Worm (Caenorhabditis elegans) whole organism, young adult: Measurements from ENCODE around the gene C09G9.3.

ENCODE experiments used
- F39B2.1 ChIP-seq: fragments of 200-800 bp; sonication (Bioruptor generic); IDR thresholded peaks from 2 replicates; pipeline ENCODE4 v1.3.6; 2022; ENCODE audit warnings: missing genetic modification reagents, missing genetic modification characterization, missing compliant biosample characterization
- F52B5.7 ChIP-seq: sonication (generic microtip); optimal IDR thresholded peaks from 2 replicates; lab custom pipeline; 2016; ENCODE audit warnings: mild to moderate bottlenecking, missing genetic modification characterization, missing compliant biosample characterization
- Y53F4B.3 ChIP-seq: fragments of 200-800 bp; sonication (Bioruptor generic); IDR thresholded peaks from 2 replicates; pipeline ENCODE4 v1.3.6; 2022; ENCODE audit warnings: missing genetic modification reagents, missing genetic modification characterization, missing compliant biosample characterization
- aptf-2 ChIP-seq: fragments of 200-800 bp; sonication (Bioruptor generic); conservative IDR thresholded peaks from 2 replicates; pipeline ENCODE4 v1.3.6; 2022; ENCODE audit warnings: missing genetic modification reagents, missing genetic modification characterization, missing compliant biosample characterization
- atf-7 ChIP-seq: sonication (generic microtip); optimal IDR thresholded peaks from 2 replicates; lab custom pipeline; 2017; ENCODE audit warnings: mild to moderate bottlenecking, missing genetic modification characterization, missing compliant biosample characterization
- let-526 ChIP-seq: fragments of 200-800 bp; sonication (Bioruptor generic); IDR thresholded peaks from 2 replicates; pipeline ENCODE4 v1.3.6; 2022; ENCODE audit warnings: missing genetic modification reagents, missing genetic modification characterization, missing compliant biosample characterization
- nfya-1 ChIP-seq: sonication (generic microtip); optimal IDR thresholded peaks from 2 replicates; lab custom pipeline; 2017; ENCODE audit warnings: antibody characterized with exemption, missing compliant biosample characterization, missing genetic modification characterization, borderline replicate concordance; ENCODE audit not compliant: insufficient read depth
- nfyb-1 ChIP-seq: fragments of 200-800 bp; sonication (Bioruptor generic); IDR thresholded peaks from 2 replicates; pipeline ENCODE4 v1.3.6; 2022; ENCODE audit warnings: missing genetic modification reagents, missing genetic modification characterization, missing compliant biosample characterization
- nhr-80 ChIP-seq: sonication (generic microtip); optimal IDR thresholded peaks from 2 replicates; lab custom pipeline; 2016; ENCODE audit warnings: missing genetic modification characterization, missing compliant biosample characterization
- nhr-90 ChIP-seq: sonication (generic microtip); optimal IDR thresholded peaks from 2 replicates; lab custom pipeline; 2016; ENCODE audit warnings: missing genotype, mild to moderate bottlenecking, missing genetic modification characterization, missing compliant biosample characterization
- pha-4 ChIP-seq: fragments of 150-350 bp; sonication (generic microtip); optimal IDR thresholded peaks from 2 replicates; lab custom pipeline; 2014; ENCODE audit warnings: missing biosample characterization, missing genetic modification reagents, missing genetic modification characterization
- sea-2 ChIP-seq: fragments of 200-800 bp; sonication (Bioruptor generic); IDR thresholded peaks from 2 replicates; pipeline ENCODE4 v1.3.6; 2022; ENCODE audit warnings: missing genetic modification characterization, missing compliant biosample characterization
- sptf-2 ChIP-seq: fragments of 200-800 bp; sonication (Bioruptor generic); optimal IDR thresholded peaks from 2 replicates; lab custom pipeline; 2018; ENCODE audit warnings: mild to moderate bottlenecking, missing genetic modification characterization, missing compliant biosample characterization

DNA sequence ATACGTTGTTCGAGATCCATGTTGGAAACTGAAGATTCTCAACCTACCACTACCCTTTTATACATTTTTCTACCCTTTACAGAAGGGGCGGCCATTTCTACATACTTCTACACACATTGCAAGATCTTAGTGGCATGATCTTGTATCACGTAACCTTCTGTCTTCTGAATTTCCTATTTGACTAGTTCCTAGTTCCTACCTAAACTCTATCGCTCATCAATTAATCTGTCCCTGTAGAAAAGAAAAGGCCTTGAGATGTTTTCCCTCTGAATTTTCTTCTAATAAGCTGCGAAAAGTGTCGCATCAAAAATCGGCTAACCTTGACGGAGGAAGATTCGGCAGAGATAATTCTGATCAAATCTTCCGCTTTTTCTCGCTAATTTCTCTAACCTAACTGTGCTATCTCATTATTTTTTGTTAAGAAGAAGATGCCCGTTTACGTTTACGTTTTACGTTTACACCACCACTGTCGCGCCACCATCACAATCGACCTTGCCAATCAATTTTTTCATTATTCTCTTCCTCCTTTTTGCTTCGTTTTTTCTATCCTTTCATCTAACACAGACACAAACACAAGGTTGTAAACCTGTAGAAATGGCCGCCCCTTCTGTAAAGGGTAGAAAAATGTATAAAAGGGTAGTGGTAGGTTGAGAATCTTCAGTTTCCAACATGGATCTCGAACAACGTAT lies 48.6 kb downstream of the C09G9.3 start, which contains the start of the genes col-117 and col-3:
- TF ChIP-seq F52B5.7 (tag; lab: Kevin White, UChicago) (no peak), Y53F4B.3 (no peak), atf-7 (tag; lab: Kevin White, UChicago) (no peak), sptf-2 (no peak), aptf-2 (GFP tag; lab: Robert Waterston, UW) (no peak), nfyb-1 (GFP tag; lab: Robert Waterston, UW) (no peak), nhr-90 (tag; lab: Kevin White, UChicago) (no peak), pha-4 (tag; lab: Kevin White, UChicago) (no peak), sea-2 (GFP tag; lab: Robert Waterston, UW) (no peak), nfya-1 (no peak), nhr-80 (tag; lab: Kevin White, UChicago) (no peak), F39B2.1 (GFP tag; lab: Robert Waterston, UW) (no peak), let-526 (GFP tag; lab: Robert Waterston, UW) (no peak)
